Worm (Caenorhabditis elegans) whole organism, L3 larva: Measurements from ENCODE around the gene sre-14.

Experiments used
- ceh-16 ChIP-seq: sonication (generic microtip); optimal IDR thresholded peaks from 2 replicates; lab custom pipeline; 2017; ENCODE audit warnings: missing biosample characterization, missing genetic modification characterization
- daf-12 ChIP-seq: fragments of 150-350 bp; optimal IDR thresholded peaks from 2 replicates; lab custom pipeline; 2014; ENCODE audit warnings: missing biosample characterization, missing genetic modification reagents, missing genetic modification characterization
- fos-1 ChIP-seq: fragments of 150-350 bp; optimal IDR thresholded peaks from 2 replicates; lab custom pipeline; 2014; ENCODE audit warnings: missing biosample characterization, missing genetic modification characterization
- lsy-12 ChIP-seq: sonication (generic microtip); optimal IDR thresholded peaks from 2 replicates; lab custom pipeline; 2016; ENCODE audit warnings: mild to moderate bottlenecking, missing genetic modification characterization, missing compliant biosample characterization
- nfya-1 ChIP-seq: sonication (generic microtip); optimal IDR thresholded peaks from 2 replicates; lab custom pipeline; 2017; ENCODE audit warnings: missing genetic modification characterization, mild to moderate bottlenecking, missing compliant biosample characterization, antibody characterized with exemption, moderate library complexity; ENCODE audit not compliant: insufficient read depth
- nhr-25 ChIP-seq: sonication (generic microtip); optimal IDR thresholded peaks from 2 replicates; lab custom pipeline; 2017; ENCODE audit warnings: missing biosample characterization, missing genetic modification characterization
- nhr-28 ChIP-seq: fragments of 150-350 bp; optimal IDR thresholded peaks from 2 replicates; lab custom pipeline; 2014; ENCODE audit warnings: missing biosample characterization, missing genetic modification characterization
- nhr-76 ChIP-seq: fragments of 150-350 bp; sonication (generic microtip); optimal IDR thresholded peaks from 5 replicates; lab custom pipeline; 2014; ENCODE audit warnings: missing biosample characterization, missing genetic modification characterization
- sea-2 ChIP-seq: fragments of 150-350 bp; sonication (generic microtip); optimal IDR thresholded peaks from 4 replicates; lab custom pipeline; 2014; ENCODE audit warnings: missing biosample characterization, missing genetic modification reagents, missing genetic modification characterization
- snpc-4 ChIP-seq: fragments of 150-350 bp; optimal IDR thresholded peaks from 2 replicates; lab custom pipeline; 2014; ENCODE audit warnings: missing biosample characterization, missing genetic modification characterization

- TF ChIP-seq nhr-28 (tag; lab: Kevin White, UChicago), result no peak
- no peak for TF ChIP-seq lsy-12 (tag; lab: Kevin White, UChicago)
- TF ChIP-seq snpc-4 (tag; lab: Kevin White, UChicago), result no peak
- TF ChIP-seq fos-1 (tag; lab: Kevin White, UChicago), result no peak
- no peak for TF ChIP-seq nfya-1 (tag; lab: Kevin White, UChicago)
- TF ChIP-seq sea-2 (GFP tag; lab: Kevin White, UChicago), result no peak
- no peak for TF ChIP-seq ceh-16
- TF ChIP-seq nhr-25 (tag; lab: Kevin White, UChicago), result no peak
- no peak for TF ChIP-seq daf-12 (tag; lab: Kevin White, UChicago)
- no peak for TF ChIP-seq nhr-76 (tag; lab: Kevin White, UChicago)
Observed at ce11 chrIV:12227012-12227411, 34.2 kb downstream of the sre-14 start, which contains the start of gene mlt-3.
